Worm (Caenorhabditis elegans) whole organism, L2 larva: ENCODE data around the gene srh-130.

Experiments
- ZK546.5 ChIP-seq: sonication (generic microtip); optimal IDR thresholded peaks from 2 replicates; lab custom pipeline; 2017; ENCODE audit warnings: missing biosample characterization, missing genetic modification characterization
- ceh-82 ChIP-seq: fragments of 150-350 bp; optimal IDR thresholded peaks from 2 replicates; lab custom pipeline; 2014; ENCODE audit warnings: missing biosample characterization, missing genetic modification characterization
- egl-27 ChIP-seq: sonication (generic microtip); optimal IDR thresholded peaks from 3 replicates; lab custom pipeline; 2017; ENCODE audit warnings: missing biosample characterization, missing genetic modification reagents, missing genetic modification characterization
- elt-1 ChIP-seq: fragments of 150-350 bp; optimal IDR thresholded peaks from 2 replicates; lab custom pipeline; 2014; ENCODE audit warnings: missing biosample characterization, missing genetic modification characterization
- lin-39 ChIP-seq: fragments of 150-350 bp; optimal IDR thresholded peaks from 2 replicates; lab custom pipeline; 2014; ENCODE audit warnings: missing biosample characterization, missing genetic modification reagents, missing genetic modification characterization
- mbf-1 ChIP-seq: sonication (generic microtip); optimal IDR thresholded peaks from 2 replicates; lab custom pipeline; 2017; ENCODE audit warnings: missing biosample characterization, missing genetic modification characterization
- mdl-1 ChIP-seq, 2 experiments: fragments of 150-350 bp in 1 of 2; sonication (generic microtip) in 1 of 2; optimal IDR thresholded peaks; 2 replicates each; lab custom pipeline; 2017; ENCODE audit warnings: missing biosample characterization in 2 of 2, missing genetic modification characterization in 2 of 2
- snpc-4 ChIP-seq: fragments of 150-350 bp; optimal IDR thresholded peaks from 2 replicates; lab custom pipeline; 2014; ENCODE audit warnings: missing biosample characterization, missing genetic modification characterization
- unc-62 ChIP-seq: fragments of 150-350 bp; optimal IDR thresholded peaks from 2 replicates; lab custom pipeline; 2014; ENCODE audit warnings: missing biosample characterization, missing genetic modification reagents, missing genetic modification characterization
- ztf-4 ChIP-seq: fragments of 150-350 bp; optimal IDR thresholded peaks from 2 replicates; lab custom pipeline; 2014; ENCODE audit warnings: missing biosample characterization, missing genetic modification characterization

DNA sequence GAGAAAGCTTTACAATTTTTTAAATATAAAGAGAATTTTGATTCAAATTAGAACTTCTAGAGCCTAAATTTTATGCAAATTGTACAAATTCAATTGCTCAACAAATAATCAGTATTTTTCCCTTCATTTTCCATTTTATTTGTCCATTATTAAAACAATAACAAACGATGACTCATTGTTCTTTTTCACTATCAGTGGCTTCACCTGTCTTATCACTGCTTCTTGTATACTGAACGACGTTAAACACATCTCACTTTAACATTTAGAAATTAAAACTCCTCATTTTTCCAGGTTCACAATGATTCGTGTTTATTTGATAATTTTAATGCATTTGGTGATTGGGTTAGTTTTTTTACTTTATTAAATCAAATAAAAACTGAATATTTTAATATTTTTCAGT, 31.3 kb upstream of the srh-130 start, which contains the start of gene sid-1:
- TF ChIP-seq lin-39 (tag; lab: Kevin White, UChicago) (no peak), snpc-4 (tag; lab: Kevin White, UChicago) (no peak), ZK546.5 (tag; lab: Kevin White, UChicago) (no peak), mdl-1 (tag; optimal IDR thresholded peaks at IDR 0.05; lab: Kevin White, UChicago) (no peak), mbf-1 (tag; lab: Kevin White, UChicago) (no peak), ztf-4 (no peak), unc-62 (GFP tag; lab: Kevin White, UChicago) (no peak), ceh-82 (tag; lab: Kevin White, UChicago) (no peak), egl-27 (no peak), elt-1 (no peak)
